Worm (Caenorhabditis elegans) whole organism, late embryonic: ENCODE results near the gene F21C10.6.

Source experiments
- ama-1 ChIP-seq: fragments of 150-350 bp; optimal IDR thresholded peaks from 2 replicates; lab custom pipeline; 2014
- ceh-6 ChIP-seq: fragments of 200-800 bp; sonication (Bioruptor generic); optimal IDR thresholded peaks from 2 replicates; lab custom pipeline; 2018; ENCODE audit warnings: mild to moderate bottlenecking, missing genetic modification characterization, missing compliant biosample characterization
- elt-2 ChIP-seq: sonication (generic microtip); optimal IDR thresholded peaks from 2 replicates; lab custom pipeline; 2016; ENCODE audit warnings: missing genetic modification reagents, missing genetic modification characterization, missing compliant biosample characterization
- ets-4 ChIP-seq: sonication (generic microtip); optimal IDR thresholded peaks from 2 replicates; lab custom pipeline; 2016; ENCODE audit warnings: missing genetic modification characterization, missing compliant biosample characterization
- mec-3 ChIP-seq: sonication (generic microtip); optimal IDR thresholded peaks from 2 replicates; lab custom pipeline; 2016; ENCODE audit warnings: borderline replicate concordance, missing genetic modification characterization, missing compliant biosample characterization
- nfya-1 ChIP-seq: sonication (generic microtip); optimal IDR thresholded peaks from 2 replicates; lab custom pipeline; 2017; ENCODE audit warnings: missing genetic modification characterization, mild to moderate bottlenecking, missing compliant biosample characterization, antibody characterized with exemption, moderate library complexity
- npax-4 ChIP-seq: sonication (generic microtip); optimal IDR thresholded peaks from 2 replicates; lab custom pipeline; 2016; ENCODE audit warnings: missing genetic modification characterization, missing compliant biosample characterization
- pha-4 ChIP-seq: fragments of 150-350 bp; optimal IDR thresholded peaks from 2 replicates; lab custom pipeline; 2018; ENCODE audit warnings: missing biosample characterization, missing genetic modification reagents, missing genetic modification characterization
- rnt-1 ChIP-seq: sonication (generic microtip); optimal IDR thresholded peaks from 2 replicates; lab custom pipeline; 2016; ENCODE audit warnings: missing genetic modification characterization, missing compliant biosample characterization
- unc-55 ChIP-seq: sonication (generic microtip); optimal IDR thresholded peaks from 2 replicates; lab custom pipeline; 2017; ENCODE audit warnings: missing biosample characterization, missing genetic modification reagents, missing genetic modification characterization
- zip-5 ChIP-seq: sonication (generic microtip); optimal IDR thresholded peaks from 2 replicates; lab custom pipeline; 2016; ENCODE audit warnings: missing genetic modification characterization, missing compliant biosample characterization

DNA sequence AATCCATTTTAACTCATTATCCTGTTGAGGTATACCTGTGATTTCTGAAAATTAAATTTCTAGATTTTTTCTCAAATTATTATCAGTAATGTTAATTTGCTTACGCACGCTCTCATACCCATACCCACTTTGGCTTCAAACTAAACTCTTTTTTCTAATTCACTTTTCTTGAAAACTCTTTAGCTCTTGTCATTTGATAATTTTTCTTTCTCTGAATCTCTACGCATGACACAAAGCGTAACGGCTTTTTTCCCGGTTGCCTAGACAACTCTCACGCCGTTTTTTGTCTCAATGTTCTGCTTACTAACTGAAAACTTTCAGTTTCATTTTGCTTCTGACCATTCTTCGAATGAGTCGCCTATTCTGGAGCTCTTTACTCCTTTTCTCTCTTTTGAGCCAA, 9.7 kb downstream of the F21C10.6 start, which contains the start of gene B0222.1:
- no peak for TF ChIP-seq npax-4 (tag; lab: Kevin White, UChicago)
- no peak for TF ChIP-seq zip-5 (tag; lab: Kevin White, UChicago)
- no peak for TF ChIP-seq nfya-1 (tag; lab: Kevin White, UChicago)
- no peak for TF ChIP-seq ama-1
- TF ChIP-seq unc-55 (GFP tag; lab: Kevin White, UChicago) = no peak
- no peak for TF ChIP-seq pha-4
- TF ChIP-seq mec-3 (tag; lab: Kevin White, UChicago) = no peak
- no peak for TF ChIP-seq rnt-1 (tag; lab: Kevin White, UChicago)
- no peak for TF ChIP-seq ceh-6 (GFP tag; lab: Kevin White, UChicago)
- TF ChIP-seq ets-4 (tag; lab: Kevin White, UChicago) = no peak
- no peak for TF ChIP-seq elt-2 (tag; lab: Kevin White, UChicago)
